Worm (Caenorhabditis elegans): ENCODE measurements around the gene aat-2.

aat-2 gene

ce11 chrV:9271835-9272234 is 25.7 kb upstream of the aat-2 start:
- no peak for TF ChIP-seq unc-120 (tag; optimal IDR thresholded peaks at IDR 0.05; ENCODE audit: poor library complexity, severe bottlenecking)
- TF ChIP-seq ces-1 (GFP tag; optimal IDR thresholded peaks at IDR 0.05), result no peak
- no peak for TF ChIP-seq ztf-11 (tag; optimal IDR thresholded peaks at IDR 0.05)
- no peak for TF ChIP-seq sptf-1 (tag; optimal IDR thresholded peaks at IDR 0.05)
- TF ChIP-seq lin-13 (tag; optimal IDR thresholded peaks at IDR 0.05), result no peak
- TF ChIP-seq zip-8 (tag; optimal IDR thresholded peaks at IDR 0.05), result no peak
- TF ChIP-seq nhr-2 (tag; optimal IDR thresholded peaks at IDR 0.05), result no peak
- TF ChIP-seq hlh-1 (tag; optimal IDR thresholded peaks at IDR 0.05), result no peak
- TF ChIP-seq ceh-83 (GFP tag; optimal IDR thresholded peaks at IDR 0.05), result no peak
- no peak for TF ChIP-seq bed-3 (GFP tag; optimal IDR thresholded peaks at IDR 0.05)
- no peak for TF ChIP-seq mab-5 (tag; optimal IDR thresholded peaks at IDR 0.05)
- TF ChIP-seq mep-1 (tag; optimal IDR thresholded peaks at IDR 0.05), result no peak
- no peak for TF ChIP-seq elt-1 (tag; optimal IDR thresholded peaks at IDR 0.05; ENCODE audit: borderline replicate concordance, insufficient read depth)

- TF ChIP-seq mab-5 (tag; optimal IDR thresholded peaks at IDR 0.05) (no peak), ceh-83 (GFP tag; optimal IDR thresholded peaks at IDR 0.05) (no peak), ces-1 (GFP tag; optimal IDR thresholded peaks at IDR 0.05) (no peak), nhr-12 (tag; optimal IDR thresholded peaks at IDR 0.05) (no peak), elt-1 (tag; optimal IDR thresholded peaks at IDR 0.05; ENCODE audit: borderline replicate concordance, insufficient read depth) (no peak), pha-4 (tag; optimal IDR thresholded peaks at IDR 0.05) (no peak), nhr-28 (tag; optimal IDR thresholded peaks at IDR 0.05) (no peak), mls-2 (tag; optimal IDR thresholded peaks at IDR 0.05) (no peak), ztf-11 (tag; optimal IDR thresholded peaks at IDR 0.05) (no peak), tbx-8 (GFP tag; optimal IDR thresholded peaks at IDR 0.05) (no peak), blmp-1 (tag; optimal IDR thresholded peaks at IDR 0.05) (no peak), sptf-1 (tag; optimal IDR thresholded peaks at IDR 0.05) (no peak), lin-13 (tag; optimal IDR thresholded peaks at IDR 0.05) (no peak)
Measured at ce11 chrV:9270442-9270841, 24.3 kb upstream of the aat-2 start.

ce11 chrV:9268202-9268601 is 22.0 kb upstream of the aat-2 start:
- no peak for TF ChIP-seq pha-4 (tag; optimal IDR thresholded peaks at IDR 0.05)
- TF ChIP-seq bed-3 (GFP tag; optimal IDR thresholded peaks at IDR 0.05), result no peak
- TF ChIP-seq sptf-1 (tag; optimal IDR thresholded peaks at IDR 0.05), result no peak
- TF ChIP-seq ztf-11 (tag; optimal IDR thresholded peaks at IDR 0.05), result no peak
- no peak for TF ChIP-seq ceh-83 (GFP tag; optimal IDR thresholded peaks at IDR 0.05)
- no peak for TF ChIP-seq unc-62 (GFP tag; optimal IDR thresholded peaks at IDR 0.05)
- no peak for TF ChIP-seq mab-5 (tag; optimal IDR thresholded peaks at IDR 0.05)
- no peak for TF ChIP-seq zip-8 (tag; optimal IDR thresholded peaks at IDR 0.05)
- TF ChIP-seq elt-1 (tag; optimal IDR thresholded peaks at IDR 0.05; ENCODE audit: borderline replicate concordance, insufficient read depth), result no peak
- no peak for TF ChIP-seq hlh-1 (tag; optimal IDR thresholded peaks at IDR 0.05)
- no peak for TF ChIP-seq nhr-76 (tag; optimal IDR thresholded peaks at IDR 0.05)
- no peak for TF ChIP-seq elt-3 (tag; optimal IDR thresholded peaks at IDR 0.05)
- TF ChIP-seq ceh-39 (tag; optimal IDR thresholded peaks at IDR 0.05), result no peak
- no peak for TF ChIP-seq nhr-28 (tag; optimal IDR thresholded peaks at IDR 0.05)
- TF ChIP-seq nhr-2 (tag; optimal IDR thresholded peaks at IDR 0.05), result no peak

ce11 chrV:9266399-9266798 is 20.2 kb upstream of the aat-2 start, which contains the start of gene slc-17.7:
slc-17.7 (minus strand) TSS chrV:9266499.
- no peak for TF ChIP-seq drap-1 (GFP tag; optimal IDR thresholded peaks at IDR 0.05)
- no peak for TF ChIP-seq ceh-39 (tag; optimal IDR thresholded peaks at IDR 0.05)
- TF ChIP-seq ham-2 (GFP tag; optimal IDR thresholded peaks at IDR 0.05), result no peak
- no peak for TF ChIP-seq nhr-76 (tag; optimal IDR thresholded peaks at IDR 0.05)
- TF ChIP-seq mls-2 (tag; optimal IDR thresholded peaks at IDR 0.05), result no peak
- no peak for TF ChIP-seq zip-8 (tag; optimal IDR thresholded peaks at IDR 0.05)
- no peak for TF ChIP-seq lin-32 (GFP tag; optimal IDR thresholded peaks at IDR 0.05)
- no peak for TF ChIP-seq unc-120 (tag; optimal IDR thresholded peaks at IDR 0.05; ENCODE audit: poor library complexity, severe bottlenecking)
- no peak for TF ChIP-seq tbx-8 (GFP tag; optimal IDR thresholded peaks at IDR 0.05)
- no peak for TF ChIP-seq sem-2 (GFP tag; optimal IDR thresholded peaks at IDR 0.05)
- no peak for TF ChIP-seq mep-1 (tag; optimal IDR thresholded peaks at IDR 0.05)
- no peak for TF ChIP-seq lin-13 (tag; optimal IDR thresholded peaks at IDR 0.05)
- TF ChIP-seq ceh-43 (GFP tag; optimal IDR thresholded peaks at IDR 0.05), result no peak
- no peak for TF ChIP-seq ces-1 (GFP tag; optimal IDR thresholded peaks at IDR 0.05)
- no peak for TF ChIP-seq mab-5 (tag; optimal IDR thresholded peaks at IDR 0.05)
- TF ChIP-seq unc-39 (tag; optimal IDR thresholded peaks at IDR 0.05), result no peak
- no peak for TF ChIP-seq hlh-1 (tag; optimal IDR thresholded peaks at IDR 0.05)
- TF ChIP-seq M03D4.4 (tag; optimal IDR thresholded peaks at IDR 0.05), result no peak

ce11 chrV:9262708-9263107 is 16.5 kb upstream of the aat-2 start:
- TF ChIP-seq tbx-8 (GFP tag; optimal IDR thresholded peaks at IDR 0.05) (no peak), nhr-237 (tag; optimal IDR thresholded peaks at IDR 0.05) (no peak), lin-13 (tag; optimal IDR thresholded peaks at IDR 0.05) (no peak), nhr-12 (tag; optimal IDR thresholded peaks at IDR 0.05) (no peak), sptf-1 (tag; optimal IDR thresholded peaks at IDR 0.05) (no peak), M03D4.4 (tag; optimal IDR thresholded peaks at IDR 0.05) (no peak), mab-5 (tag; optimal IDR thresholded peaks at IDR 0.05) (no peak), ztf-11 (tag; optimal IDR thresholded peaks at IDR 0.05) (no peak), elt-3 (tag; optimal IDR thresholded peaks at IDR 0.05) (no peak), elt-1 (tag; optimal IDR thresholded peaks at IDR 0.05; ENCODE audit: borderline replicate concordance, insufficient read depth) (no peak), nhr-28 (tag; optimal IDR thresholded peaks at IDR 0.05) (no peak), pha-4 (tag; optimal IDR thresholded peaks at IDR 0.05) (no peak), blmp-1 (tag; optimal IDR thresholded peaks at IDR 0.05) (no peak), nhr-2 (tag; optimal IDR thresholded peaks at IDR 0.05) (no peak), ceh-83 (GFP tag; optimal IDR thresholded peaks at IDR 0.05) (no peak), ceh-43 (GFP tag; optimal IDR thresholded peaks at IDR 0.05) (no peak), sem-2 (GFP tag; optimal IDR thresholded peaks at IDR 0.05) (no peak), nhr-76 (tag; optimal IDR thresholded peaks at IDR 0.05) (no peak), ces-1 (GFP tag; optimal IDR thresholded peaks at IDR 0.05) (no peak), zip-8 (tag; optimal IDR thresholded peaks at IDR 0.05) (no peak)

Measured in whole organism, mixed stage, embryonic.